Fruit fly (Drosophila melanogaster) whole organism, embryonic: ENCODE results near the gene CG15877.

Experiments used
- CG10321 ChIP-seq: fragments of 200-800 bp; sonication (Bioruptor generic); IDR thresholded peaks from 2 replicates; pipeline ENCODE4 v1.3.6; 2022; ENCODE audit warnings: missing biosample characterization, missing genetic modification characterization
- CG10565 ChIP-seq: fragments of 200-800 bp; sonication (Bioruptor generic); optimal IDR thresholded peaks from 3 replicates; lab custom pipeline; 2016; ENCODE audit warnings: missing biosample characterization, mild to moderate bottlenecking, missing genetic modification characterization
- CG10959 ChIP-seq: fragments of 200-800 bp; sonication (Bioruptor generic); IDR thresholded peaks from 2 replicates; pipeline ENCODE4 v1.3.6; 2022; ENCODE audit warnings: missing biosample characterization, missing genetic modification characterization
- CG11093 ChIP-seq: fragments of 200-800 bp; sonication (Bioruptor generic); IDR thresholded peaks from 3 replicates; pipeline ENCODE4 v1.3.6; 2022; ENCODE audit warnings: missing biosample characterization, missing genetic modification characterization
- CG12104 ChIP-seq: fragments of 200-800 bp; sonication (Bioruptor generic); optimal IDR thresholded peaks from 3 replicates; lab custom pipeline; 2016; ENCODE audit warnings: missing biosample characterization, missing genetic modification characterization
- CG15073 ChIP-seq: fragments of 200-800 bp; sonication (Bioruptor generic); optimal IDR thresholded peaks from 2 replicates; lab custom pipeline; 2016; ENCODE audit warnings: missing biosample characterization, missing genetic modification characterization
- CG15514 ChIP-seq: fragments of 200-800 bp; sonication (Bioruptor generic); optimal IDR thresholded peaks from 3 replicates; lab custom pipeline; 2017; ENCODE audit warnings: missing biosample characterization, missing genetic modification characterization, mild to moderate bottlenecking, moderate library complexity, missing genetic modification reagents
- CG15696 ChIP-seq: fragments of 200-800 bp; sonication (Bioruptor generic); optimal IDR thresholded peaks from 2 replicates; lab custom pipeline; 2019; ENCODE audit warnings: missing biosample characterization, mild to moderate bottlenecking, missing genetic modification characterization, moderate library complexity
- CG1602 ChIP-seq: fragments of 200-800 bp; sonication (Bioruptor generic); optimal IDR thresholded peaks from 3 replicates; lab custom pipeline; 2016; ENCODE audit warnings: missing biosample characterization, missing genetic modification characterization
- CG16813 ChIP-seq: fragments of 200-800 bp; sonication (Bioruptor generic); IDR thresholded peaks from 3 replicates; pipeline ENCODE4 v1.3.6; 2022; ENCODE audit warnings: missing biosample characterization, missing genetic modification characterization; ENCODE audit not compliant: partially characterized antibody
- CG2889 ChIP-seq: fragments of 200-800 bp; sonication (Bioruptor generic); IDR thresholded peaks from 3 replicates; pipeline ENCODE4 v1.3.6; 2022; ENCODE audit warnings: missing biosample characterization, missing genetic modification characterization
- CG32767 ChIP-seq: fragments of 200-800 bp; sonication (Bioruptor generic); IDR thresholded peaks from 2 replicates; pipeline ENCODE4 v1.3.6; 2022; ENCODE audit warnings: missing biosample characterization, missing genetic modification characterization
- CG34224 ChIP-seq: fragments of 200-800 bp; sonication (Bioruptor generic); IDR thresholded peaks from 3 replicates; pipeline ENCODE4 v1.3.6; 2022; ENCODE audit warnings: missing biosample characterization, missing genetic modification characterization; ENCODE audit not compliant: partially characterized antibody
- CG34422 ChIP-seq: fragments of 200-800 bp; sonication (Bioruptor generic); IDR thresholded peaks from 3 replicates; pipeline ENCODE4 v1.3.6; 2022; ENCODE audit warnings: missing biosample characterization, missing genetic modification characterization
- CG4404 ChIP-seq: fragments of 200-800 bp; sonication (Bioruptor generic); IDR thresholded peaks from 2 replicates; pipeline ENCODE4 v1.3.6; 2022; ENCODE audit warnings: missing biosample characterization, missing genetic modification characterization
- CG4854 ChIP-seq: fragments of 200-800 bp; sonication (Bioruptor generic); optimal IDR thresholded peaks from 2 replicates; lab custom pipeline; 2016; ENCODE audit warnings: missing biosample characterization, missing genetic modification characterization, inconsistent platforms
- CG6683 ChIP-seq: fragments of 200-800 bp; sonication (Bioruptor generic); optimal IDR thresholded peaks from 2 replicates; lab custom pipeline; 2017; ENCODE audit warnings: missing biosample characterization, mild to moderate bottlenecking, missing genetic modification characterization, missing genetic modification reagents
- CG7271 ChIP-seq: fragments of 200-800 bp; sonication (Bioruptor generic); optimal IDR thresholded peaks from 2 replicates; lab custom pipeline; 2018; ENCODE audit warnings: missing biosample characterization, mild to moderate bottlenecking, missing genetic modification characterization, moderate library complexity
- CG7357 ChIP-seq: fragments of 200-800 bp; sonication (Bioruptor generic); IDR thresholded peaks from 3 replicates; pipeline ENCODE4 v1.3.6; 2022; ENCODE audit warnings: missing biosample characterization, missing genetic modification characterization
- CG7372 ChIP-seq: fragments of 200-800 bp; sonication (Bioruptor generic); IDR thresholded peaks from 2 replicates; pipeline ENCODE4 v1.3.6; 2022; ENCODE audit warnings: missing biosample characterization, missing genetic modification characterization
- CG7556 ChIP-seq: fragments of 200-800 bp; sonication (Bioruptor generic); optimal IDR thresholded peaks from 2 replicates; lab custom pipeline; 2017; ENCODE audit warnings: missing biosample characterization, mild to moderate bottlenecking, missing genetic modification characterization
- D19B ChIP-seq: fragments of 200-800 bp; sonication (Bioruptor generic); optimal IDR thresholded peaks from 2 replicates; lab custom pipeline; 2017; ENCODE audit warnings: missing biosample characterization, mild to moderate bottlenecking, missing genetic modification characterization
- Dad ChIP-seq: fragments of 200-800 bp; sonication (Bioruptor generic); optimal IDR thresholded peaks from 3 replicates; lab custom pipeline; 2016; ENCODE audit warnings: missing biosample characterization, missing genetic modification characterization
- Gsc ChIP-seq: fragments of 200-800 bp; sonication (Bioruptor generic); IDR thresholded peaks from 2 replicates; pipeline ENCODE4 v1.3.6; 2022; ENCODE audit warnings: missing biosample characterization, missing genetic modification characterization
- HLH54F ChIP-seq: fragments of 200-800 bp; sonication (Bioruptor generic); optimal IDR thresholded peaks from 3 replicates; lab custom pipeline; 2016; ENCODE audit warnings: missing biosample characterization, missing genetic modification characterization
- Hey ChIP-seq: fragments of 200-800 bp; sonication (Bioruptor generic); optimal IDR thresholded peaks from 3 replicates; lab custom pipeline; 2018; ENCODE audit warnings: missing biosample characterization, mild to moderate bottlenecking, missing genetic modification characterization
- NC2α ChIP-seq: fragments of 200-800 bp; sonication (Bioruptor generic); optimal IDR thresholded peaks from 2 replicates; lab custom pipeline; 2016; ENCODE audit warnings: missing biosample characterization, missing genetic modification characterization
- Nf-YA ChIP-seq: fragments of 200-800 bp; sonication (Bioruptor generic); IDR thresholded peaks from 2 replicates; pipeline ENCODE4 v1.3.6; 2022; ENCODE audit warnings: missing biosample characterization, missing genetic modification characterization
- Oaz ChIP-seq: fragments of 200-800 bp; sonication (Bioruptor generic); IDR thresholded peaks from 2 replicates; pipeline ENCODE4 v1.3.6; 2022; ENCODE audit warnings: missing biosample characterization, missing genetic modification characterization
- Scr ChIP-seq: fragments of 200-800 bp; sonication (Bioruptor generic); IDR thresholded peaks from 2 replicates; pipeline ENCODE4 v1.3.6; 2022; ENCODE audit warnings: missing biosample characterization, missing genetic modification characterization; ENCODE audit not compliant: partially characterized antibody
- Sin3A ChIP-seq: fragments of >200 bp; optimal IDR thresholded peaks from 2 replicates; lab custom pipeline; 2018
- Spps ChIP-seq: fragments of 200-800 bp; sonication (Bioruptor generic); optimal IDR thresholded peaks from 2 replicates; lab custom pipeline; 2018; ENCODE audit warnings: missing biosample characterization, mild to moderate bottlenecking, missing genetic modification characterization
- bsh ChIP-seq, 2 experiments: fragments of 200-800 bp; sonication (Bioruptor generic); optimal IDR thresholded peaks; 2 replicates each; lab custom pipeline; 2017 to 2018; ENCODE audit warnings: mild to moderate bottlenecking in 2 of 2, missing biosample characterization in 2 of 2, missing genetic modification characterization in 2 of 2, moderate library complexity in 1 of 2
- en ChIP-seq: fragments of 200-800 bp; sonication (Bioruptor generic); optimal IDR thresholded peaks from 2 replicates; lab custom pipeline; 2016; ENCODE audit warnings: missing biosample characterization, missing genetic modification characterization
- fd64A ChIP-seq: fragments of 200-800 bp; sonication (Bioruptor generic); optimal IDR thresholded peaks from 3 replicates; lab custom pipeline; 2018; ENCODE audit warnings: missing biosample characterization, mild to moderate bottlenecking, missing genetic modification characterization
- fu2 ChIP-seq: fragments of 200-800 bp; sonication (Bioruptor generic); optimal IDR thresholded peaks from 2 replicates; lab custom pipeline; 2016; ENCODE audit warnings: missing biosample characterization, missing genetic modification characterization
- gcm2 ChIP-seq: fragments of 200-800 bp; sonication (Bioruptor generic); optimal IDR thresholded peaks from 2 replicates; lab custom pipeline; 2016; ENCODE audit warnings: missing biosample characterization, missing genetic modification characterization
- jing ChIP-seq: fragments of 200-800 bp; sonication (Bioruptor generic); optimal IDR thresholded peaks from 2 replicates; lab custom pipeline; 2018; ENCODE audit warnings: missing biosample characterization, mild to moderate bottlenecking, missing genetic modification characterization
- jumu ChIP-seq: fragments of 200-800 bp; sonication (Bioruptor generic); optimal IDR thresholded peaks from 3 replicates; lab custom pipeline; 2016; ENCODE audit warnings: missing biosample characterization, missing genetic modification characterization
- lola ChIP-seq, 3 experiments: fragments of >200 bp in 2 of 3; fragments of 200-800 bp in 1 of 3; sonication (Bioruptor generic) in 1 of 3; optimal IDR thresholded peaks; 2 replicates each; lab custom pipeline; 2017 to 2019; ENCODE audit warnings: missing biosample characterization in 3 of 3, missing genetic modification characterization in 3 of 3, mild to moderate bottlenecking in 1 of 3, moderate library complexity in 1 of 3
- mam ChIP-seq: fragments of 200-800 bp; sonication (Bioruptor generic); optimal IDR thresholded peaks from 3 replicates; lab custom pipeline; 2016; ENCODE audit warnings: missing biosample characterization, missing genetic modification characterization
- mld ChIP-seq: fragments of 200-800 bp; sonication (Bioruptor generic); IDR thresholded peaks from 3 replicates; pipeline ENCODE4 v1.3.6; 2022; ENCODE audit warnings: missing biosample characterization, missing genetic modification characterization; ENCODE audit not compliant: partially characterized antibody
- odd ChIP-seq: fragments of 200-800 bp; sonication (Bioruptor generic); optimal IDR thresholded peaks from 2 replicates; lab custom pipeline; 2017; ENCODE audit warnings: missing biosample characterization, mild to moderate bottlenecking, missing genetic modification characterization
- org-1 ChIP-seq: fragments of 200-800 bp; sonication (Bioruptor generic); optimal IDR thresholded peaks from 2 replicates; lab custom pipeline; 2017; ENCODE audit warnings: missing biosample characterization, missing genetic modification characterization
- row ChIP-seq: fragments of 200-800 bp; sonication (Bioruptor generic); IDR thresholded peaks from 3 replicates; pipeline ENCODE4 v1.3.6; 2022; ENCODE audit warnings: missing biosample characterization, missing genetic modification characterization
- sisA ChIP-seq: fragments of 200-800 bp; sonication (Bioruptor generic); IDR thresholded peaks from 2 replicates; pipeline ENCODE4 v1.3.6; 2022; ENCODE audit warnings: missing biosample characterization, missing genetic modification characterization
- sna ChIP-seq: fragments of 200-800 bp; sonication (Bioruptor generic); IDR thresholded peaks from 2 replicates; pipeline ENCODE4 v1.3.6; 2022; ENCODE audit warnings: missing biosample characterization, missing genetic modification characterization; ENCODE audit not compliant: partially characterized antibody
- vfl ChIP-seq: fragments of 200-800 bp; sonication (Bioruptor generic); optimal IDR thresholded peaks from 2 replicates; lab custom pipeline; 2016; ENCODE audit warnings: missing biosample characterization, missing genetic modification characterization
- vvl ChIP-seq: fragments of 200-800 bp; sonication (Bioruptor generic); IDR thresholded peaks from 2 replicates; pipeline ENCODE4 v1.3.6; 2022; ENCODE audit warnings: missing biosample characterization, missing genetic modification characterization
- wdn ChIP-seq: fragments of 200-800 bp; sonication (Bioruptor generic); IDR thresholded peaks from 2 replicates; pipeline ENCODE4 v1.3.6; 2022; ENCODE audit warnings: missing biosample characterization, missing genetic modification characterization

CG15877 gene

DNA sequence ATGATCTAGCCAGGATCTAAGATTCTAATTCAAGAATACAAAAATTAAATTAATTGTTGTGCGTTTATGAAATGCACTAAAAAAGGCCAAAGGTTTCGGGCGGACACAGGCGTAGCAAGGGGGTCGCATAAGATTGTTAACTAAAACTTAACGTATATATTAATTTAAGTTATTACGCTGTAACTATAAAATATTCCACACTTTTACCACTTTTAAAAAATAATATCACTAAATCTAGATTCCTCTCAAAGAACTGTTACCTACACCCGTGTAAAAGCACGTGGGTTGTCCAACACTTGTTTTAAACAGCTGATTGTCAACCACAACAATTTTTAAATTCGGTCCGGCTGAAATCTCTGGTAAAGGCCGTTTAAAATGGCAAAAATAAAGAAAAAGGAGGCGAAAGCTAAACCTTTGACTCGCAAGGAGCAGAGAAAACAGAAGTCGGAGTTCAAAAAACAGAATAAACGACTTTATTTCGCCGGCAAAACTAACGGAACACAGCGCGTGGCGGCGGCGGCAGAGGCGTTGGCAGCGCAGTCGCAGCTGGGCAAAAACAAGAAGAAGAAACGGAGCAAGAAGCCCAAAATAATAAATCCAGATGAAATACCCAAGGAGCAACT is 3.8 kb downstream of the CG15877 start, which contains the start of the genes mRpL23 and CG9004 (continued):
- TF ChIP-seq Hey (tag; lab: Kevin White, UChicago), result peak; percentile 94
- peak; percentile 99 for TF ChIP-seq CG4854 (GFP tag; lab: Kevin White, UChicago)
- TF ChIP-seq wdn (GFP tag; lab: Robert Waterston, UW), result peak; percentile 99
- TF ChIP-seq CG34422 (GFP tag; lab: Robert Waterston, UW), result peak; percentile 100
- TF ChIP-seq CG7556 (GFP tag; lab: Kevin White, UChicago), result peak; percentile 98
- TF ChIP-seq vvl (GFP tag; lab: Robert Waterston, UW), result peak; percentile 100
- peak; percentile 99 for TF ChIP-seq CG10959 (GFP tag; lab: Robert Waterston, UW)
- TF ChIP-seq jing, result peak; percentile 98
- peak in 1 of 3 experiments; percentile 99 for TF ChIP-seq lola (GFP tag; optimal IDR thresholded peaks at IDR 0.05; lab: Kevin White, UChicago)
- peak; percentile 96 to 99 for TF ChIP-seq bsh (GFP tag; optimal IDR thresholded peaks at IDR 0.05; lab: Kevin White, UChicago)
- 0 out of 3 replicates have a peak, but pooled peaks have one; percentile 8 for TF ChIP-seq CG16813 (GFP tag; lab: Robert Waterston, UW)
- TF ChIP-seq CG32767 (GFP tag; lab: Robert Waterston, UW), result peak; percentile 99
- TF ChIP-seq CG7271 (tag; lab: Kevin White, UChicago), result peak; percentile 98
- TF ChIP-seq Dad (GFP tag; lab: Kevin White, UChicago), result peak; percentile 99
- peak; percentile 99 for TF ChIP-seq Gsc (GFP tag; lab: Robert Waterston, UW)
- TF ChIP-seq CG7357 (GFP tag; lab: Robert Waterston, UW), result peak; percentile 99
- peak; percentile 100 for TF ChIP-seq CG7372 (GFP tag; lab: Robert Waterston, UW)
- peak; percentile 98 for TF ChIP-seq Nf-YA (GFP tag; lab: Robert Waterston, UW)
- TF ChIP-seq Spps (tag; lab: Kevin White, UChicago), result peak; percentile 97
- peak; percentile 99 for TF ChIP-seq mam (GFP tag; lab: Kevin White, UChicago)
- peak; percentile 97 for TF ChIP-seq CG6683
- peak; percentile 91 for TF ChIP-seq CG15073
- peak; percentile 99 for TF ChIP-seq CG11093
- TF ChIP-seq Scr (GFP tag; lab: Robert Waterston, UW), result 0 out of 2 replicates have a peak, but pooled peaks have one; percentile 20
- TF ChIP-seq sna (GFP tag; lab: Robert Waterston, UW), result peak; percentile 30; the same call in 1 of the 2 replicates
- TF ChIP-seq org-1, result peak; percentile 97
- TF ChIP-seq NC2α (GFP tag; lab: Kevin White, UChicago), result peak; percentile 95
- peak; percentile 99 for TF ChIP-seq CG15696
- peak; percentile 97 for TF ChIP-seq odd
- TF ChIP-seq CG34224 (GFP tag; lab: Robert Waterston, UW), result 0 out of 3 replicates have a peak, but pooled peaks have one; percentile 31
- TF ChIP-seq jumu (GFP tag; lab: Kevin White, UChicago), result peak; percentile 98
- peak; percentile 95 for TF ChIP-seq CG15514 (GFP tag; lab: Kevin White, UChicago)
- TF ChIP-seq en (GFP tag; lab: Kevin White, UChicago), result peak; percentile 94
- TF ChIP-seq CG10565, result peak; percentile 94
- peak; percentile 99 for TF ChIP-seq CG12104 (GFP tag; lab: Kevin White, UChicago)
- TF ChIP-seq gcm2 (GFP tag; lab: Kevin White, UChicago), result peak; percentile 97
- peak; percentile 100 for TF ChIP-seq row (GFP tag; lab: Robert Waterston, UW)
- TF ChIP-seq CG2889 (GFP tag; lab: Robert Waterston, UW), result peak; percentile 100
- TF ChIP-seq Oaz (GFP tag; lab: Robert Waterston, UW), result peak; percentile 99
- TF ChIP-seq D19B, result peak; percentile 95
- TF ChIP-seq CG4404, result peak; percentile 100
- peak; percentile 99 for TF ChIP-seq HLH54F (GFP tag; lab: Kevin White, UChicago)
- peak; percentile 99 for TF ChIP-seq fu2
- TF ChIP-seq fd64A (GFP tag; lab: Kevin White, UChicago), result peak; percentile 96
- TF ChIP-seq CG10321 (GFP tag; lab: Robert Waterston, UW), result peak; percentile 91
- TF ChIP-seq vfl (GFP tag; lab: Kevin White, UChicago), result peak; percentile 99
- TF ChIP-seq CG1602 (GFP tag; lab: Kevin White, UChicago), result peak; percentile 100
- TF ChIP-seq Sin3A (lab: Kevin White, UChicago), result peak; percentile 71
- TF ChIP-seq mld (GFP tag; lab: Robert Waterston, UW), result no peak
- peak; percentile 100 for TF ChIP-seq sisA (GFP tag; lab: Robert Waterston, UW)
